Worm (Caenorhabditis elegans): Measurements from ENCODE around the gene T20F7.3.

T20F7.3 gene

ce11 chrX:16902657-16903056, 42.5 kb downstream of the T20F7.3 start:
- TF ChIP-seq ztf-22 (GFP tag; optimal IDR thresholded peaks at IDR 0.05), result no peak
- TF ChIP-seq bed-1 (GFP tag; IDR thresholded peaks at IDR 0.05), result no peak
- TF ChIP-seq rec-8 (tag; optimal IDR thresholded peaks at IDR 0.05), result no peak
- TF ChIP-seq B0336.3 (GFP tag; IDR thresholded peaks at IDR 0.05), result no peak
- TF ChIP-seq snpc-4 (GFP tag; optimal IDR thresholded peaks at IDR 0.05), result no peak
- TF ChIP-seq snpc-4 (tag; optimal IDR thresholded peaks at IDR 0.05), result no peak
- TF ChIP-seq B0035.1 (tag; optimal IDR thresholded peaks at IDR 0.05), result no peak
- TF ChIP-seq mes-4 (tag; optimal IDR thresholded peaks at IDR 0.05), result no peak
- no peak for TF ChIP-seq sptf-2 (GFP tag; optimal IDR thresholded peaks at IDR 0.05)
- no peak for TF ChIP-seq chd-7 (tag; optimal IDR thresholded peaks at IDR 0.05)
- TF ChIP-seq ztf-28 (GFP tag; IDR thresholded peaks at IDR 0.05), result no peak
- no peak for TF ChIP-seq let-526 (GFP tag; IDR thresholded peaks at IDR 0.05)
- TF ChIP-seq Y79H2A.3 (GFP tag; conservative IDR thresholded peaks at IDR 0.05), result no peak
- no peak for TF ChIP-seq nhr-120 (GFP tag; IDR thresholded peaks at IDR 0.05)
- TF ChIP-seq Y56A3A.18 (GFP tag; IDR thresholded peaks at IDR 0.05), result no peak
- TF ChIP-seq attf-3 (GFP tag; conservative IDR thresholded peaks at IDR 0.05), result no peak

ce11 chrX:16903619-16904018, 43.4 kb downstream of the T20F7.3 start, which contains the start of gene F39F10.4:
TSS of gene F39F10.4 (minus strand) at chrX:16903719.
- TF ChIP-seq ceh-40 (GFP tag; IDR thresholded peaks at IDR 0.05) (no peak), ztf-6 (GFP tag; IDR thresholded peaks at IDR 0.05) (no peak), egrh-3 (GFP tag; IDR thresholded peaks at IDR 0.05) (no peak), somi-1 (GFP tag; optimal IDR thresholded peaks at IDR 0.05) (no peak), K12H6.12 (tag; optimal IDR thresholded peaks at IDR 0.05) (no peak), hrde-1 (tag; optimal IDR thresholded peaks at IDR 0.05; ENCODE audit: borderline replicate concordance) (no peak), nhr-120 (GFP tag; IDR thresholded peaks at IDR 0.05) (no peak), fkh-3 (tag; optimal IDR thresholded peaks at IDR 0.05) (no peak), mxl-1 (tag; optimal IDR thresholded peaks at IDR 0.05) (no peak), cebp-2 (GFP tag; IDR thresholded peaks at IDR 0.05) (no peak), hlh-12 (tag; optimal IDR thresholded peaks at IDR 0.05) (no peak), xnd-1 (tag; optimal IDR thresholded peaks at IDR 0.05) (no peak), lin-26 (GFP tag; IDR thresholded peaks at IDR 0.05) (no peak), F52B5.7 (tag; optimal IDR thresholded peaks at IDR 0.05) (no peak), Y56A3A.18 (GFP tag; IDR thresholded peaks at IDR 0.05) (no peak), hmg-20 (GFP tag; IDR thresholded peaks at IDR 0.05) (no peak), Y53G8AR.9 (GFP tag; conservative IDR thresholded peaks at IDR 0.05) (no peak), snpc-1.3 (tag; optimal IDR thresholded peaks at IDR 0.05; ENCODE audit: insufficient read depth) (no peak), F39B2.1 (GFP tag; IDR thresholded peaks at IDR 0.05) (no peak), pbrm-1 (GFP tag; IDR thresholded peaks at IDR 0.05) (no peak)
